Fruit fly (Drosophila melanogaster) whole organism, embryonic: ENCODE results near the gene Ca-Ma2d.
A peak's percentile ranks its signal among the peaks of the same experiment; 100 is the strongest.

Experiments
- ATbp ChIP-seq: fragments of 200-800 bp; sonication (Bioruptor generic); optimal IDR thresholded peaks from 2 replicates; lab custom pipeline; 2017; ENCODE audit warnings: missing biosample characterization, mild to moderate bottlenecking, missing genetic modification characterization, missing genetic modification reagents
- Ada2b ChIP-seq: fragments of 200-800 bp; sonication (Bioruptor generic); IDR thresholded peaks from 2 replicates; pipeline ENCODE4 v1.3.6; 2022; ENCODE audit warnings: missing biosample characterization, missing genetic modification characterization
- Atf-2 ChIP-seq: fragments of 200-800 bp; sonication (Bioruptor generic); optimal IDR thresholded peaks from 2 replicates; lab custom pipeline; 2016; ENCODE audit warnings: missing biosample characterization, missing genetic modification characterization
- Atf3 ChIP-seq: fragments of 200-800 bp; sonication (Bioruptor generic); optimal IDR thresholded peaks from 3 replicates; lab custom pipeline; 2016; ENCODE audit warnings: missing biosample characterization, missing genetic modification characterization
- Blimp-1 ChIP-seq: fragments of 200-800 bp; sonication (Bioruptor generic); optimal IDR thresholded peaks from 3 replicates; lab custom pipeline; 2018; ENCODE audit warnings: missing biosample characterization, missing genetic modification characterization, mild to moderate bottlenecking, moderate library complexity, missing genetic modification reagents
- CG10209 ChIP-seq: fragments of 200-800 bp; sonication (Bioruptor generic); optimal IDR thresholded peaks from 3 replicates; lab custom pipeline; 2017; ENCODE audit warnings: missing biosample characterization, mild to moderate bottlenecking, missing genetic modification characterization, missing genetic modification reagents
- CG1024 ChIP-seq: fragments of 200-800 bp; sonication (Bioruptor generic); IDR thresholded peaks from 2 replicates; pipeline ENCODE4 v1.3.6; 2022; ENCODE audit warnings: missing biosample characterization, missing genetic modification characterization
- CG10959 ChIP-seq: fragments of 200-800 bp; sonication (Bioruptor generic); IDR thresholded peaks from 2 replicates; pipeline ENCODE4 v1.3.6; 2022; ENCODE audit warnings: missing biosample characterization, missing genetic modification characterization
- CG11696 ChIP-seq: fragments of 200-800 bp; sonication (Bioruptor generic); IDR thresholded peaks from 2 replicates; pipeline ENCODE4 v1.3.6; 2022; ENCODE audit warnings: missing biosample characterization, missing genetic modification characterization
- CG12155 ChIP-seq: fragments of 200-800 bp; sonication (Bioruptor generic); optimal IDR thresholded peaks from 3 replicates; lab custom pipeline; 2016; ENCODE audit warnings: missing biosample characterization, missing genetic modification characterization
- CG13287 ChIP-seq: fragments of 200-800 bp; sonication (Bioruptor generic); IDR thresholded peaks from 2 replicates; pipeline ENCODE4 v1.3.6; 2022; ENCODE audit warnings: missing biosample characterization, missing genetic modification characterization; ENCODE audit not compliant: partially characterized antibody
- CG14667 ChIP-seq: fragments of 200-800 bp; sonication (Bioruptor generic); IDR thresholded peaks from 2 replicates; pipeline ENCODE4 v1.3.6; 2022; ENCODE audit warnings: missing biosample characterization, missing genetic modification characterization
- CG15514 ChIP-seq: fragments of 200-800 bp; sonication (Bioruptor generic); optimal IDR thresholded peaks from 3 replicates; lab custom pipeline; 2017; ENCODE audit warnings: missing biosample characterization, missing genetic modification characterization, mild to moderate bottlenecking, moderate library complexity, missing genetic modification reagents
- CG15601 ChIP-seq: fragments of 200-800 bp; sonication (Bioruptor generic); optimal IDR thresholded peaks from 3 replicates; lab custom pipeline; 2019; ENCODE audit warnings: missing biosample characterization, mild to moderate bottlenecking, missing genetic modification characterization, moderate library complexity
- CG17568 ChIP-seq: fragments of 200-800 bp; sonication (Bioruptor generic); optimal IDR thresholded peaks from 2 replicates; lab custom pipeline; 2018; ENCODE audit warnings: missing biosample characterization, mild to moderate bottlenecking, missing genetic modification characterization, moderate library complexity
- CG3065 ChIP-seq: fragments of 200-800 bp; sonication (Bioruptor generic); optimal IDR thresholded peaks from 2 replicates; lab custom pipeline; 2016; ENCODE audit warnings: missing biosample characterization, missing genetic modification characterization
- CG31441 ChIP-seq: fragments of 200-800 bp; sonication (Bioruptor generic); IDR thresholded peaks from 2 replicates; pipeline ENCODE4 v1.3.6; 2022; ENCODE audit warnings: missing biosample characterization, missing genetic modification characterization
- CG33557 ChIP-seq: fragments of 200-800 bp; sonication (Bioruptor generic); optimal IDR thresholded peaks from 2 replicates; lab custom pipeline; 2019; ENCODE audit warnings: missing biosample characterization, mild to moderate bottlenecking, missing genetic modification characterization, moderate library complexity
- CG3726 ChIP-seq: fragments of 200-800 bp; sonication (Bioruptor generic); IDR thresholded peaks from 3 replicates; pipeline ENCODE4, ENCODE4 v1.3.6; 2022; ENCODE audit warnings: missing biosample characterization, missing genetic modification characterization
- CG6689 ChIP-seq: fragments of 200-800 bp; sonication (Bioruptor generic); IDR thresholded peaks from 2 replicates; pipeline ENCODE4 v1.3.6; 2022; ENCODE audit warnings: missing biosample characterization, missing genetic modification characterization
- CG7839 ChIP-seq: fragments of 200-800 bp; sonication (Bioruptor generic); optimal IDR thresholded peaks from 3 replicates; lab custom pipeline; 2018; ENCODE audit warnings: missing biosample characterization, mild to moderate bottlenecking, missing genetic modification characterization, moderate library complexity
- CG7987 ChIP-seq: fragments of 200-800 bp; sonication (Bioruptor generic); optimal IDR thresholded peaks from 2 replicates; lab custom pipeline; 2018; ENCODE audit warnings: missing biosample characterization, mild to moderate bottlenecking, missing genetic modification characterization, moderate library complexity
- CG8089 ChIP-seq: fragments of 200-800 bp; sonication (Bioruptor generic); optimal IDR thresholded peaks from 3 replicates; lab custom pipeline; 2016; ENCODE audit warnings: missing biosample characterization, missing genetic modification characterization
- CG9932 ChIP-seq: fragments of 200-800 bp; sonication (Bioruptor generic); IDR thresholded peaks from 2 replicates; pipeline ENCODE4 v1.3.6; 2022; ENCODE audit warnings: missing biosample characterization, missing genetic modification characterization
- CTCF ChIP-seq: fragments of 200-800 bp; sonication (Bioruptor generic); optimal IDR thresholded peaks from 2 replicates; lab custom pipeline; 2017; ENCODE audit warnings: missing biosample characterization, mild to moderate bottlenecking, missing genetic modification characterization, moderate library complexity
- Camta ChIP-seq: fragments of 200-800 bp; sonication (Bioruptor generic); optimal IDR thresholded peaks from 2 replicates; lab custom pipeline; 2016; ENCODE audit warnings: missing biosample characterization, missing genetic modification characterization
- D19B ChIP-seq: fragments of 200-800 bp; sonication (Bioruptor generic); optimal IDR thresholded peaks from 2 replicates; lab custom pipeline; 2017; ENCODE audit warnings: missing biosample characterization, mild to moderate bottlenecking, missing genetic modification characterization
- Dek ChIP-seq: fragments of 200-800 bp; sonication (Bioruptor generic); optimal IDR thresholded peaks from 3 replicates; lab custom pipeline; 2019; ENCODE audit warnings: missing biosample characterization, mild to moderate bottlenecking, missing genetic modification characterization, moderate library complexity
- Ets65A ChIP-seq: fragments of 200-800 bp; sonication (Bioruptor generic); peaks from one replicate; lab custom pipeline; 2016; ENCODE audit warnings: missing biosample characterization, missing genetic modification characterization
- Ets97D ChIP-seq: fragments of 200-800 bp; sonication (Bioruptor generic); optimal IDR thresholded peaks from 3 replicates; lab custom pipeline; 2016; ENCODE audit warnings: missing biosample characterization, missing genetic modification characterization
- GATAe ChIP-seq: fragments of 200-800 bp; sonication (Bioruptor generic); conservative IDR thresholded peaks from 2 replicates; pipeline ENCODE4 v1.3.6; 2022; ENCODE audit warnings: missing biosample characterization, missing genetic modification characterization
- H2.0 ChIP-seq: fragments of 200-800 bp; sonication (Bioruptor generic); IDR thresholded peaks from 2 replicates; pipeline ENCODE4 v1.3.6; 2022; ENCODE audit warnings: missing biosample characterization, missing genetic modification characterization
- NfI ChIP-seq: fragments of 200-800 bp; sonication (Bioruptor generic); optimal IDR thresholded peaks from 3 replicates; lab custom pipeline; 2018; ENCODE audit warnings: missing biosample characterization, mild to moderate bottlenecking, missing genetic modification characterization, moderate library complexity
- Poxn ChIP-seq: fragments of 200-800 bp; sonication (Bioruptor generic); IDR thresholded peaks from 2 replicates; pipeline ENCODE4 v1.3.6; 2022; ENCODE audit warnings: missing biosample characterization, missing genetic modification characterization
- Sox100B ChIP-seq: fragments of 200-800 bp; sonication (Bioruptor generic); optimal IDR thresholded peaks from 3 replicates; lab custom pipeline; 2018; ENCODE audit warnings: missing biosample characterization, mild to moderate bottlenecking, missing genetic modification characterization
- Taf1 ChIP-seq: fragments of 200-800 bp; sonication (Bioruptor generic); IDR thresholded peaks from 2 replicates; pipeline ENCODE4 v1.3.6; 2022; ENCODE audit warnings: missing biosample characterization, missing genetic modification characterization
- Tbp ChIP-seq: fragments of >200 bp; optimal IDR thresholded peaks from 2 replicates; lab custom pipeline; 2018; ENCODE audit warnings: missing biosample characterization, missing genetic modification characterization
- ash1 ChIP-seq: fragments of 200-800 bp; sonication (Bioruptor generic); optimal IDR thresholded peaks from 2 replicates; lab custom pipeline; 2018; ENCODE audit warnings: missing biosample characterization, mild to moderate bottlenecking, missing genetic modification characterization
- bab2 ChIP-seq: fragments of 200-800 bp; sonication (Bioruptor generic); optimal IDR thresholded peaks from 2 replicates; lab custom pipeline; 2016; ENCODE audit warnings: missing biosample characterization, missing genetic modification characterization
- br ChIP-seq: fragments of >200 bp; optimal IDR thresholded peaks from 2 replicates; lab custom pipeline; 2017
- cas ChIP-seq: fragments of 200-800 bp; sonication (Bioruptor generic); IDR thresholded peaks from 2 replicates; pipeline ENCODE4 v1.3.6; 2022; ENCODE audit warnings: missing biosample characterization, missing genetic modification characterization
- crol ChIP-seq: fragments of 200-800 bp; sonication (Bioruptor generic); IDR thresholded peaks from 2 replicates; pipeline ENCODE4 v1.3.6; 2022; ENCODE audit warnings: missing biosample characterization, missing genetic modification characterization
- fd64A ChIP-seq: fragments of 200-800 bp; sonication (Bioruptor generic); optimal IDR thresholded peaks from 3 replicates; lab custom pipeline; 2018; ENCODE audit warnings: missing biosample characterization, mild to moderate bottlenecking, missing genetic modification characterization
- gt ChIP-seq: fragments of 200-800 bp; sonication (Bioruptor generic); IDR thresholded peaks from 2 replicates; pipeline ENCODE4 v1.3.6; 2022; ENCODE audit warnings: missing biosample characterization, missing genetic modification characterization
- peb ChIP-seq: fragments of 200-800 bp; sonication (Bioruptor generic); IDR thresholded peaks from 2 replicates; pipeline ENCODE4 v1.3.6; 2022; ENCODE audit warnings: missing biosample characterization, missing genetic modification characterization
- phol ChIP-seq: fragments of 200-800 bp; sonication (Bioruptor generic); optimal IDR thresholded peaks from 3 replicates; lab custom pipeline; 2018; ENCODE audit warnings: missing biosample characterization, mild to moderate bottlenecking, missing genetic modification characterization, moderate library complexity
- psq ChIP-seq: fragments of 200-800 bp; sonication (Bioruptor generic); optimal IDR thresholded peaks from 2 replicates; lab custom pipeline; 2017; ENCODE audit warnings: missing biosample characterization, missing genetic modification characterization
- seq ChIP-seq: fragments of 200-800 bp; sonication (Bioruptor generic); IDR thresholded peaks from 2 replicates; pipeline ENCODE4 v1.3.6; 2022; ENCODE audit warnings: missing biosample characterization, missing genetic modification characterization
- tll ChIP-seq, 2 experiments: fragments of 200-800 bp in 1 of 2; fragments of >200 bp in 1 of 2; sonication (Bioruptor generic) in 1 of 2; optimal IDR thresholded peaks; 2 replicates each; lab custom pipeline; 2017 to 2019; ENCODE audit warnings: missing biosample characterization in 2 of 2, missing genetic modification characterization in 2 of 2, mild to moderate bottlenecking in 1 of 2, moderate library complexity in 1 of 2
- vnd ChIP-seq: fragments of 200-800 bp; sonication (Bioruptor generic); IDR thresholded peaks from 3 replicates; pipeline ENCODE4 v1.3.6; 2022; ENCODE audit warnings: missing biosample characterization, missing genetic modification characterization; ENCODE audit not compliant: partially characterized antibody
- wdn ChIP-seq: fragments of 200-800 bp; sonication (Bioruptor generic); IDR thresholded peaks from 2 replicates; pipeline ENCODE4 v1.3.6; 2022; ENCODE audit warnings: missing biosample characterization, missing genetic modification characterization

Gene Ca-Ma2d

DNA sequence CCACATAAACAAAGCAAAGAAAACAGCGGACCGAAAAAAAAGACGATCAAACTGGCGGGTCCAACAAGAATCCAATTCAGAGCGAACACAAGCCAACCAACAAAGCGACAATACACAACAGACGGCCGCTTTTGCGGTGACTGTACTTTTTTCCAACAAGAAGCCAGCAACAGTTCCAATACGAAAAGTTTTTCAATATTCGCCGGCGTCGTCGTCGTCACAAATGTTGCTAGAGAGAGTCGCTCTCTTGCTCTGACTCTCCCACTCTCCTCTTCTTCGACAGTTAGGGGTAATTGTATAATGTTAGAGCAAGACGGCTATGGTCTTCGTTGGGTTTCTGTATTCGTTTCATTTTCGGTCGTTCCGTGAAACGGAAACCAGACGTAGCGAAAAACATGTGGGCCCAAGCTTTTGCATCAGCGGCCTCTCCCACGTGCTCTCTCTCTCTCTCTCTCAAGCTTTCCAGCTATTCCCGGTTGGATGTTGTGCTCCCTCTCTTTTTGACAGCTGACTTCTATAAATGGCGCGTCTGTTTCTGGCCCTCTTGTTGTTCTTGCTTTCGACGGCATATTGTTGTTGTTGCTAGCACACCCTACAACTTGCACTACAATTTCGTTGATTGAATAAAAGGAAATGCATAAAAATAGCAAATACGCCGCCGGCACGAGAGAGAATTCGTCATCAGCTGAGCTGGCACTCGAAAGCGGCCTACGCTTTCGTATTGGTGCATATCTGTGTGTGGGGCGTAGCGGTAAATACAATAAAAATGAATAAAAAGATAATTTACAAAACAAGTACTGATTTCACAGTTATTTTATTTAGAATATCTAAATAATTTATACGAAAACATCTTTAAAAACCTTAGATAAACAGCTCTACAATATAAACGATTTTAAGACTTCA lies 38.2 kb downstream of the Ca-Ma2d start (continued):
- TF ChIP-seq CG8089 (GFP tag; lab: Kevin White, UChicago) (peak; percentile 29), phol (tag; lab: Kevin White, UChicago) (no peak), NfI (GFP tag; lab: Kevin White, UChicago) (peak; percentile 86), Ets97D (GFP tag; lab: Kevin White, UChicago) (peak; percentile 98), CG14667 (no peak), CG31441 (no peak), ATbp (GFP tag; lab: Kevin White, UChicago) (peak; percentile 90), CG11696 (GFP tag; lab: Robert Waterston, UW) (no peak), Ets65A (no peak), H2.0 (GFP tag; lab: Robert Waterston, UW) (no peak), CG10209 (peak; percentile 41), CG3065 (GFP tag; lab: Kevin White, UChicago) (no peak), Blimp-1 (GFP tag; lab: Kevin White, UChicago) (peak; percentile 5), cas (no peak), CG7987 (GFP tag; lab: Kevin White, UChicago) (peak; percentile 95), Dek (tag; lab: Kevin White, UChicago) (peak; percentile 49), CG6689 (no peak), crol (GFP tag; lab: Robert Waterston, UW) (no peak), ash1 (peak; percentile 94), CG12155 (GFP tag; lab: Kevin White, UChicago) (no peak), CTCF (GFP tag; lab: Kevin White, UChicago) (peak; percentile 51), wdn (GFP tag; lab: Robert Waterston, UW) (no peak), CG7839 (tag; lab: Kevin White, UChicago) (peak; percentile 57), Atf-2 (GFP tag; lab: Kevin White, UChicago) (no peak), Camta (GFP tag; lab: Kevin White, UChicago) (no peak), CG13287 (GFP tag; lab: Robert Waterston, UW) (no peak), CG9932 (GFP tag; lab: Robert Waterston, UW) (no peak), GATAe (no peak), bab2 (GFP tag; lab: Kevin White, UChicago) (no peak), peb (no peak), gt (no peak), Taf1 (no peak), psq (GFP tag; lab: Kevin White, UChicago) (peak; percentile 16), Poxn (GFP tag; lab: Robert Waterston, UW) (no peak), Sox100B (GFP tag; lab: Kevin White, UChicago) (peak; percentile 81), CG10959 (GFP tag; lab: Robert Waterston, UW) (no peak), CG17568 (peak; percentile 94), br (lab: Kevin White, UChicago) (no peak), CG15601 (peak; percentile 77), Atf3 (GFP tag; lab: Kevin White, UChicago) (no peak), tll (GFP tag; optimal IDR thresholded peaks at IDR 0.05; lab: Kevin White, UChicago) (peak in 1 of 2 experiments; percentile 71), CG15514 (GFP tag; lab: Kevin White, UChicago) (peak; percentile 91), CG3726 (no peak), D19B (peak; percentile 15), fd64A (GFP tag; lab: Kevin White, UChicago) (peak; percentile 90), Tbp (no peak), seq (GFP tag; lab: Robert Waterston, UW) (no peak), CG33557 (GFP tag; lab: Kevin White, UChicago) (peak; percentile 56), CG1024 (GFP tag; lab: Robert Waterston, UW) (no peak), Ada2b (GFP tag; lab: Robert Waterston, UW) (no peak), vnd (no peak)
